Fruit fly (Drosophila melanogaster): ENCODE measurements around the gene CG8001.

CG8001 gene

dm6 chr3L:1740129-1740975 lies 15.6 kb upstream of the CG8001 start:
- TF ChIP-seq CG17801 (GFP tag; optimal IDR thresholded peaks at IDR 0.05; ENCODE audit: partially characterized antibody): no peak

dm6 chr3L:1741107-1741506 lies 14.9 kb upstream of the CG8001 start:
- no peak for TF ChIP-seq CG17801 (GFP tag; optimal IDR thresholded peaks at IDR 0.05; ENCODE audit: partially characterized antibody)

- no peak for TF ChIP-seq CG17801 (GFP tag; optimal IDR thresholded peaks at IDR 0.05; ENCODE audit: partially characterized antibody)
Measured at dm6 chr3L:1741655-1742551, 14.1 kb upstream of the CG8001 start.

DNA sequence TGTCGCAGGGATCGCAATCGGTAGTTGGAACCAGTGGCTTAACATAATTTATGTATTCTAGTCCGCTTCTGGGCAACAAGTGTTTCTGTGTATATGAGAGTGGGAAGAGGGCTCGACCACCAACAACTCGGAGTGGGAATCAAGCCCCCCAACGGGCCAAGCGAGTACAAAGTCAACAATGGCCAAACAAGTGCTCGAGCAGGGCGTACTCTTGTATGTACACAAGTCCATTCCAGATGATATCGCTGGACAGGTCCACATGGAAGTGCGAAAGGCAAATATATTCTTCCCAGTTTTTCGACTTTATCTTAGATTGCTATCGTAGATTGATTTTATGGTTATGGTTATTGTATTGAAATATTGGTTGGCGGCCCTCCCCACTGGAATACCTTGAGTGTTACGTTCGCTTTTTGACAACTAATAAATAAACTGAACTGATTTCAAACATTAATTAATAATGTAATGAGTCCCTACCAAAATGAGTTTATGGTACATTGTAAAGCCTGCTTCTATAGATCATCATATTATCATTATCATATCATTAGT lies 13.3 kb upstream of the CG8001 start:
- no peak for TF ChIP-seq CG17801 (GFP tag; optimal IDR thresholded peaks at IDR 0.05; ENCODE audit: partially characterized antibody)

dm6 chr3L:1745432-1745831 lies 10.5 kb upstream of the CG8001 start:
- TF ChIP-seq CG17801 (GFP tag; optimal IDR thresholded peaks at IDR 0.05; ENCODE audit: partially characterized antibody): no peak

- TF ChIP-seq CG17801 (GFP tag; optimal IDR thresholded peaks at IDR 0.05; ENCODE audit: partially characterized antibody): peak; percentile 98
Measured at dm6 chr3L:1746338-1747199, 9.4 kb upstream of the CG8001 start, which contains the start of gene CG13921. TSS of gene CG13921 (plus strand) at chr3L:1746907.

dm6 chr3L:1748218-1748617 lies 7.7 kb upstream of the CG8001 start:
- no peak for TF ChIP-seq CG17801 (GFP tag; optimal IDR thresholded peaks at IDR 0.05; ENCODE audit: partially characterized antibody)

DNA sequence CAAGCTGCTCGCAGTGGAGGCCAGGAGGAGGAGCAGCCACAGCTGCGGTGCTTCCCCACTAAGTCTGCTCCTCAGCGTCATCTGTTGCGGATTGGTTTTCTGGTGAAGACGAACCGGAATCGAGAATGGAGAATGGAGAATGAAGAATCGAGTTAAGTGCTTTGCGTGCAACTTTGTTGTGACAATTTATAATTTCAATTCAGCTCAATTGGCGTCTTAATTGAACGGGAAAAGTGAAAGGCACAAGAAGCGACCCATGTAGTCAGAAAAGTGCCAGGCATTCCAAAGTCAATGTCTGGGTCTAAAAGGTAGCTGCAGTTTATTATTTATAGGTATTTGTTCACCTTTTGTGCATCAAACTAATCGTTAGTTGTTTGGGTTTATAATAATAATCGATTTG lies 1.7 kb upstream of the CG8001 start:
- TF ChIP-seq CG17801 (GFP tag; optimal IDR thresholded peaks at IDR 0.05; ENCODE audit: partially characterized antibody): no peak

- TF ChIP-seq CG17801 (GFP tag; optimal IDR thresholded peaks at IDR 0.05; ENCODE audit: partially characterized antibody): no peak
Measured at dm6 chr3L:1754935-1755334, 1.0 kb upstream of the CG8001 start.

dm6 chr3L:1755458-1755984 lies 438 bp upstream of the CG8001 start, which contains the start of gene Cht2:
TSS of gene Cht2 (minus strand) at chr3L:1755934.
- TF ChIP-seq CG17801 (GFP tag; optimal IDR thresholded peaks at IDR 0.05; ENCODE audit: partially characterized antibody): peak; percentile 56

dm6 chr3L:1771658-1772057 lies 15.7 kb downstream of the CG8001 start, which contains the start of gene Dhc62B:
TSS of gene Dhc62B (minus strand) at chr3L:1771758.
- no peak for TF ChIP-seq CG17801 (GFP tag; optimal IDR thresholded peaks at IDR 0.05; ENCODE audit: partially characterized antibody)

DNA sequence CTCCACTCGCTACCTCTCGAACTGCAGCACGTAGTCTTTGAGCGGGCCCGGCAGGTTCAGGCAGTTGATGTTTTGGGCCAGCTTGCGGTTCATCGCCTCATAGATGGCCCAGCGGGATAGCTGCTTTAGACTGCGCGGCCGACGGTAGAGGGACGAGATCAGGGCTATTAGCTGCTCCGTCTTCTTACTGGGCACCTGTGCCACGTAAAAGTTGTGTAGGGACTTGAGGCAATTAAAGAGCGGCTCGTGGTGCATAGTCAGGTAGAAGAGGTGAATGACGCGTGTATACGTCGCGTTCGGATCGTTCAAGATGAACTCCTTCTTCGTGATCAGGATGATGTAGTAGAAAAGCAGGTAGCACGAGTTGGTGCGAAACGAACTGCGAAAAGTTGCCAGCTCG lies 16.6 kb downstream of the CG8001 start:
- no peak for TF ChIP-seq CG17801 (GFP tag; optimal IDR thresholded peaks at IDR 0.05; ENCODE audit: partially characterized antibody)

DNA sequence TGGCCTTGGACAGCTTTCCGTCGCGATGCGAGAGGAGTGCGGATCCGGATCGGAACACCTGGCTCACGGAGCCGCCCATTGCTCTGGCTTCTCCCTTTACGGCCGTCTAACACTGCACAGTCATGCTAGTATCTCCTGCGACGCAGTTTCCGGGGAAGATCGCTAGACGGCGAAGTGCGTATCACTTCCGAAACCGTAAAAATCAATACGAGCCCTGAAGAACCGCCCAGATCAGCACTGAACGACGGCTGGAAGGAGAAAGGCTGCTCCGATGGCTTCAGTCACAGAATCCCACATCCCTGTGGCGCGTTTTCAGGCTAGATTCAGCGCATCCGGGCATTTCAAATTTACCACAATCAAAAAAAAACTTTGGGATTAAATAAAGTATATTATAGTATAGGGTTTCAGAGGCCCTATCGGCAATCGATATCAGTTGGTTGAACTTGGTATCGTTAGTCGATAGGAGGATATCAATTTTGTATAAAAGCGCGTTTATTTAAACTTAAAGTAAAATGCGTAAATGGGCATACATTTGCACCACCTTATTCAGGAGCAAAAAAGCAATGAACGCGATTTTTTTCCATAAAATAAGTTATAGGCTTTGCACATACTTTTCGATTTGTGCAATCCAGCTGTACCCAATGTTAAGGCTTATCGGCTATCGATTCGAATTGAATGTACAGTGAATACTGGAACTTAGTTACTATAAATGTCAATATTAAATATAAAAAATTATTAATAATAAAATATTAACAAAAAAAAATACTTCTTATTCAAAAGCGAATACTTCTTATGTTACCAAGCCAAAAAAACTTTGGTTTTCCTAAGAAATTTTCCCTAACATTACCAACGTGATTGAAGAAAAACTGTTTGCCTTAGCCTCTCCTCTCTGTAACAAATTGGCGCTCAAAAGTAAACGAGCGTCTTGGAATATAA lies 19.0 kb downstream of the CG8001 start, which contains the start of the genes CG13933 and PolD2:
TSS of gene CG13933 (minus strand) at position 435 of the 936 bp plus-strand sequence.
TSS of gene PolD2 (plus strand) at position 921 of the 936 bp plus-strand sequence.
- peak; percentile 94 for TF ChIP-seq CG17801 (GFP tag; optimal IDR thresholded peaks at IDR 0.05; ENCODE audit: partially characterized antibody)

Data from ovary, adult (tissue).